Worm (Caenorhabditis elegans) whole organism, early embryonic: ENCODE data around the gene T05G5.1.
A peak's percentile ranks its signal among the peaks of the same experiment; 100 is the strongest.

Experiments
- B0310.2 ChIP-seq: sonication (generic microtip); optimal IDR thresholded peaks from 2 replicates; lab custom pipeline; 2016; ENCODE audit warnings: mild to moderate bottlenecking, missing genetic modification characterization, missing compliant biosample characterization
- F13C5.2 ChIP-seq: sonication (generic microtip); optimal IDR thresholded peaks from 2 replicates; lab custom pipeline; 2017; ENCODE audit warnings: mild to moderate bottlenecking, missing genetic modification characterization, inconsistent platforms, missing compliant biosample characterization
- aly-1 ChIP-seq: sonication (generic microtip); optimal IDR thresholded peaks from 2 replicates; lab custom pipeline; 2016; ENCODE audit warnings: missing genetic modification characterization, missing compliant biosample characterization
- ama-1 ChIP-seq: fragments of 150-350 bp; optimal IDR thresholded peaks from 2 replicates; lab custom pipeline; 2014
- ceh-13 ChIP-seq: fragments of 200-800 bp; sonication (Bioruptor generic); optimal IDR thresholded peaks from 2 replicates; lab custom pipeline; 2018; ENCODE audit warnings: mild to moderate bottlenecking, missing genetic modification characterization, missing compliant biosample characterization
- ceh-36 ChIP-seq: sonication (generic microtip); optimal IDR thresholded peaks from 2 replicates; lab custom pipeline; 2016; ENCODE audit warnings: missing genetic modification characterization, inconsistent platforms, missing compliant biosample characterization
- ets-7 ChIP-seq: sonication (generic microtip); optimal IDR thresholded peaks from 2 replicates; lab custom pipeline; 2016; ENCODE audit warnings: missing genotype, missing genetic modification characterization, missing compliant biosample characterization
- flt-1 ChIP-seq: fragments of 200-800 bp; sonication (Bioruptor generic); IDR thresholded peaks from 2 replicates; pipeline ENCODE4 v1.3.6; 2022; ENCODE audit warnings: missing genetic modification characterization, missing compliant biosample characterization
- hmg-4 ChIP-seq: fragments of 200-800 bp; sonication (Bioruptor generic); optimal IDR thresholded peaks from 2 replicates; lab custom pipeline; 2018; ENCODE audit warnings: mild to moderate bottlenecking, missing genetic modification characterization, missing compliant biosample characterization
- hnd-1 ChIP-seq: sonication (generic microtip); optimal IDR thresholded peaks from 2 replicates; lab custom pipeline; 2016; ENCODE audit warnings: missing genetic modification characterization, missing compliant biosample characterization
- pes-1 ChIP-seq: fragments of 200-800 bp; sonication (Bioruptor generic); IDR thresholded peaks from 2 replicates; pipeline ENCODE4 v1.3.6; 2022; ENCODE audit warnings: missing genetic modification reagents, missing genetic modification characterization, missing compliant biosample characterization
- scrt-1 ChIP-seq: fragments of 200-800 bp; sonication (Bioruptor generic); IDR thresholded peaks from 2 replicates; pipeline ENCODE4 v1.3.6; 2022; ENCODE audit warnings: missing genetic modification characterization, missing compliant biosample characterization
- sea-1 ChIP-seq: fragments of 200-800 bp; sonication (Bioruptor generic); conservative IDR thresholded peaks from 2 replicates; pipeline ENCODE4 v1.3.6; 2022; ENCODE audit warnings: missing genetic modification characterization, missing compliant biosample characterization
- tbx-11 ChIP-seq: fragments of 200-800 bp; sonication (Bioruptor generic); IDR thresholded peaks from 2 replicates; pipeline ENCODE4 v1.3.6; 2022; ENCODE audit warnings: missing genetic modification characterization, missing compliant biosample characterization
- tbx-37 ChIP-seq: fragments of 200-800 bp; sonication (Bioruptor generic); conservative IDR thresholded peaks from 2 replicates; pipeline ENCODE4 v1.3.6; 2022; ENCODE audit warnings: missing genetic modification reagents, missing genetic modification characterization, missing compliant biosample characterization
- tra-4 ChIP-seq: sonication (generic microtip); optimal IDR thresholded peaks from 2 replicates; lab custom pipeline; 2017; ENCODE audit warnings: missing genetic modification characterization, missing compliant biosample characterization

The T05G5.1 gene

ce11 chrIII:9695379-9695778 lies 47.8 kb downstream of the T05G5.1 start:
- no peak for TF ChIP-seq flt-1
- TF ChIP-seq ceh-13 (GFP tag; lab: Kevin White, UChicago), result no peak
- no peak for TF ChIP-seq scrt-1 (GFP tag; lab: Robert Waterston, UW)
- no peak for TF ChIP-seq B0310.2 (tag; lab: Kevin White, UChicago)
- peak; percentile 10 for TF ChIP-seq F13C5.2 (tag; lab: Kevin White, UChicago)
- no peak for TF ChIP-seq tbx-37 (GFP tag; lab: Robert Waterston, UW)
- TF ChIP-seq aly-1, result no peak
- TF ChIP-seq tra-4 (tag; lab: Kevin White, UChicago), result no peak

- TF ChIP-seq ceh-36 (tag; lab: Kevin White, UChicago) (no peak), pes-1 (no peak), hmg-4 (GFP tag; lab: Kevin White, UChicago) (no peak), hnd-1 (tag; lab: Kevin White, UChicago) (no peak), ets-7 (no peak), ceh-13 (GFP tag; lab: Kevin White, UChicago) (no peak), tbx-11 (GFP tag; lab: Robert Waterston, UW) (no peak), tbx-37 (GFP tag; lab: Robert Waterston, UW) (no peak), sea-1 (GFP tag; lab: Robert Waterston, UW) (no peak), tra-4 (tag; lab: Kevin White, UChicago) (no peak), scrt-1 (GFP tag; lab: Robert Waterston, UW) (no peak)
Observed at ce11 chrIII:9694474-9694873, 48.7 kb downstream of the T05G5.1 start, which contains the start of gene set-3. set-3 (minus strand) TSS chrIII:9694574.

- TF ChIP-seq ceh-36 (tag; lab: Kevin White, UChicago) (no peak), aly-1 (no peak), ets-7 (no peak), flt-1 (no peak), B0310.2 (tag; lab: Kevin White, UChicago) (no peak), F13C5.2 (tag; lab: Kevin White, UChicago) (no peak), tra-4 (tag; lab: Kevin White, UChicago) (no peak), hnd-1 (tag; lab: Kevin White, UChicago) (no peak), tbx-11 (GFP tag; lab: Robert Waterston, UW) (no peak), pes-1 (no peak), tbx-37 (GFP tag; lab: Robert Waterston, UW) (no peak), sea-1 (GFP tag; lab: Robert Waterston, UW) (no peak), ama-1 (lab: Kevin White, UChicago) (no peak), scrt-1 (GFP tag; lab: Robert Waterston, UW) (no peak), ceh-13 (GFP tag; lab: Kevin White, UChicago) (no peak), hmg-4 (GFP tag; lab: Kevin White, UChicago) (no peak)
Observed at ce11 chrIII:9690044-9690443, 53.1 kb downstream of the T05G5.1 start, which contains the start of gene best-5. best-5 (minus strand) TSS chrIII:9690253.

ce11 chrIII:9689377-9689776 lies 53.8 kb downstream of the T05G5.1 start:
- TF ChIP-seq pes-1, result no peak
- TF ChIP-seq flt-1, result no peak
- no peak for TF ChIP-seq ceh-36 (tag; lab: Kevin White, UChicago)
